Worm (Caenorhabditis elegans) whole organism, L4 larva: ENCODE measurements around the gene pigt-1.

Experiments used
- D1046.2 ChIP-seq: fragments of 200-800 bp; sonication (Bioruptor generic); IDR thresholded peaks from 2 replicates; pipeline ENCODE4 v1.3.6; 2022; ENCODE audit warnings: missing genetic modification characterization, missing compliant biosample characterization
- F37D6.2 ChIP-seq: sonication (generic microtip); optimal IDR thresholded peaks from 2 replicates; lab custom pipeline; 2016; ENCODE audit warnings: mild to moderate bottlenecking, missing genetic modification characterization, missing compliant biosample characterization
- F49E8.2 ChIP-seq: sonication (generic microtip); optimal IDR thresholded peaks from 2 replicates; lab custom pipeline; 2016; ENCODE audit warnings: missing compliant biosample characterization, mild to moderate bottlenecking, missing genetic modification characterization, borderline replicate concordance
- T20F7.1 ChIP-seq: fragments of 200-800 bp; sonication (Bioruptor generic); optimal IDR thresholded peaks from 2 replicates; lab custom pipeline; 2018; ENCODE audit warnings: mild to moderate bottlenecking, missing genetic modification characterization, missing compliant biosample characterization
- Y105C5A.15 ChIP-seq: fragments of 200-800 bp; sonication (Bioruptor generic); IDR thresholded peaks from 2 replicates; pipeline ENCODE4 v1.3.6; 2022; ENCODE audit warnings: missing genetic modification characterization, missing compliant biosample characterization
- Y48G9A.11 ChIP-seq: fragments of 200-800 bp; sonication (Bioruptor generic); IDR thresholded peaks from 2 replicates; pipeline ENCODE4 v1.3.6; 2022; ENCODE audit warnings: missing genetic modification reagents, missing genetic modification characterization, missing compliant biosample characterization
- Y75B8A.6 ChIP-seq: fragments of 200-800 bp; sonication (Bioruptor generic); IDR thresholded peaks from 2 replicates; pipeline ENCODE4 v1.3.6; 2022; ENCODE audit warnings: missing genetic modification reagents, missing genetic modification characterization, missing compliant biosample characterization
- ZK546.5 ChIP-seq, 2 experiments: sonication (generic microtip); optimal IDR thresholded peaks; 2 replicates each; lab custom pipeline; 2017; ENCODE audit warnings: missing biosample characterization in 2 of 2, missing genetic modification characterization in 2 of 2
- ama-1 ChIP-seq: fragments of 150-350 bp; optimal IDR thresholded peaks from 2 replicates; lab custom pipeline; 2014; ENCODE audit warnings: inconsistent platforms, mixed read lengths
- arid-1 ChIP-seq: fragments of 200-800 bp; sonication (Bioruptor generic); conservative IDR thresholded peaks from 2 replicates; pipeline ENCODE4 v1.3.6; 2022; ENCODE audit warnings: missing genetic modification reagents, missing genetic modification characterization, missing compliant biosample characterization
- attf-4 ChIP-seq: sonication (generic microtip); optimal IDR thresholded peaks from 3 replicates; lab custom pipeline; 2017; ENCODE audit warnings: missing biosample characterization, missing genetic modification characterization
- ceh-44 ChIP-seq: fragments of 200-800 bp; sonication (Bioruptor generic); IDR thresholded peaks from 2 replicates; pipeline ENCODE4 v1.3.6; 2022; ENCODE audit warnings: missing genetic modification reagents, missing genetic modification characterization, missing compliant biosample characterization
- ceh-82 ChIP-seq: sonication (generic microtip); optimal IDR thresholded peaks from 2 replicates; lab custom pipeline; 2017; ENCODE audit warnings: missing biosample characterization, missing genetic modification characterization
- cey-2 ChIP-seq: sonication (generic microtip); optimal IDR thresholded peaks from 3 replicates; lab custom pipeline; 2017; ENCODE audit warnings: missing genetic modification characterization, mild to moderate bottlenecking, missing compliant biosample characterization, antibody characterized with exemption, borderline replicate concordance; ENCODE audit not compliant: insufficient read depth
- ctbp-1 ChIP-seq: fragments of 200-800 bp; sonication (Bioruptor generic); IDR thresholded peaks from 2 replicates; pipeline ENCODE4 v1.3.6; 2022; ENCODE audit warnings: missing genetic modification reagents, missing genetic modification characterization, missing compliant biosample characterization
- daf-16 ChIP-seq, 3 experiments: sonication (generic microtip); optimal IDR thresholded peaks; 2 replicates each; lab custom pipeline; 2016 to 2017; ENCODE audit warnings: missing genetic modification characterization in 3 of 3, missing genetic modification reagents in 3 of 3, mild to moderate bottlenecking in 2 of 3, missing compliant biosample characterization in 2 of 3, missing biosample characterization in 1 of 3, moderate library complexity in 1 of 3
- daf-19 ChIP-seq: fragments of 200-800 bp; sonication (Bioruptor generic); conservative IDR thresholded peaks from 2 replicates; pipeline ENCODE4 v1.3.6; 2022; ENCODE audit warnings: missing genetic modification characterization, missing compliant biosample characterization
- daf-8 ChIP-seq: fragments of 200-800 bp; sonication (Bioruptor generic); IDR thresholded peaks from 2 replicates; pipeline ENCODE4 v1.3.6; 2022; ENCODE audit warnings: missing genetic modification characterization, missing compliant biosample characterization
- dmd-8 ChIP-seq: fragments of 200-800 bp; sonication (Bioruptor generic); IDR thresholded peaks from 2 replicates; pipeline ENCODE4 v1.3.6; 2022; ENCODE audit warnings: missing genetic modification characterization, missing compliant biosample characterization
- dve-1 ChIP-seq: sonication (generic microtip); optimal IDR thresholded peaks from 2 replicates; lab custom pipeline; 2017; ENCODE audit warnings: antibody characterized with exemption, mild to moderate bottlenecking, missing genetic modification characterization, missing compliant biosample characterization; ENCODE audit not compliant: insufficient read depth
- egl-43 ChIP-seq: fragments of 200-800 bp; sonication (Bioruptor generic); IDR thresholded peaks from 2 replicates; pipeline ENCODE4 v1.3.6; 2022; ENCODE audit warnings: missing genetic modification reagents, missing genetic modification characterization, missing compliant biosample characterization
- fkh-10 ChIP-seq: fragments of 150-350 bp; optimal IDR thresholded peaks from 2 replicates; lab custom pipeline; 2014; ENCODE audit warnings: missing biosample characterization, missing genetic modification reagents, missing genetic modification characterization
- fos-1 ChIP-seq: fragments of 150-350 bp; optimal IDR thresholded peaks from 2 replicates; lab custom pipeline; 2014; ENCODE audit warnings: missing biosample characterization, missing genetic modification characterization
- hmg-1.1 ChIP-seq: fragments of 200-800 bp; sonication (Bioruptor generic); IDR thresholded peaks from 2 replicates; pipeline ENCODE4 v1.3.6; 2022; ENCODE audit warnings: missing genetic modification reagents, missing genetic modification characterization, missing compliant biosample characterization
- lim-7 ChIP-seq: fragments of 200-800 bp; sonication (Bioruptor generic); IDR thresholded peaks from 2 replicates; pipeline ENCODE4 v1.3.6; 2022; ENCODE audit warnings: missing genetic modification characterization, missing compliant biosample characterization
- lin-29 ChIP-seq: fragments of 200-800 bp; sonication (Bioruptor generic); IDR thresholded peaks from 2 replicates; pipeline ENCODE4 v1.3.6; 2022; ENCODE audit warnings: missing genetic modification reagents, missing genetic modification characterization, missing compliant biosample characterization
- lsy-2 ChIP-seq, 2 experiments: fragments of 150-350 bp in 1 of 2; sonication (generic microtip) in 1 of 2; optimal IDR thresholded peaks; 2 replicates each; lab custom pipeline; 2014 to 2017; ENCODE audit warnings: missing biosample characterization in 2 of 2, missing genetic modification characterization in 2 of 2
- madf-9 ChIP-seq: fragments of 200-800 bp; sonication (Bioruptor generic); conservative IDR thresholded peaks from 2 replicates; pipeline ENCODE4 v1.3.6; 2022; ENCODE audit warnings: missing genetic modification reagents, missing genetic modification characterization, missing compliant biosample characterization
- mdl-1 ChIP-seq, 2 experiments: fragments of 150-350 bp in 1 of 2; sonication (generic microtip) in 1 of 2; optimal IDR thresholded peaks; 2 replicates each; lab custom pipeline; 2014 to 2017; ENCODE audit warnings: missing biosample characterization in 2 of 2, missing genetic modification characterization in 2 of 2
- mdt-29 ChIP-seq: fragments of 200-800 bp; sonication (Bioruptor generic); IDR thresholded peaks from 2 replicates; pipeline ENCODE4 v1.3.6; 2022; ENCODE audit warnings: missing genetic modification reagents, missing genetic modification characterization, missing compliant biosample characterization
- mep-1 ChIP-seq: fragments of 150-350 bp; sonication (generic microtip); optimal IDR thresholded peaks from 3 replicates; lab custom pipeline; 2014; ENCODE audit warnings: missing biosample characterization, missing genetic modification characterization
- mxl-2 ChIP-seq: fragments of 200-800 bp; sonication (Bioruptor generic); conservative IDR thresholded peaks from 2 replicates; pipeline ENCODE4 v1.3.6; 2022; ENCODE audit warnings: missing genetic modification reagents, missing genetic modification characterization, missing compliant biosample characterization
- nhr-10 ChIP-seq: fragments of 150-350 bp; optimal IDR thresholded peaks from 2 replicates; lab custom pipeline; 2014; ENCODE audit warnings: missing biosample characterization, missing genetic modification characterization
- nhr-102 ChIP-seq: sonication (generic microtip); optimal IDR thresholded peaks from 2 replicates; lab custom pipeline; 2016; ENCODE audit warnings: mild to moderate bottlenecking, missing genetic modification characterization, moderate library complexity, missing compliant biosample characterization
- nhr-11 ChIP-seq: fragments of 150-350 bp; optimal IDR thresholded peaks from 2 replicates; lab custom pipeline; 2014; ENCODE audit warnings: missing biosample characterization, missing genetic modification characterization
- nhr-25 ChIP-seq: sonication (generic microtip); optimal IDR thresholded peaks from 2 replicates; lab custom pipeline; 2017; ENCODE audit warnings: missing genetic modification characterization, mild to moderate bottlenecking, missing compliant biosample characterization, antibody characterized with exemption, moderate library complexity, borderline replicate concordance; ENCODE audit not compliant: insufficient read depth
- nhr-76 ChIP-seq: fragments of 150-350 bp; optimal IDR thresholded peaks from 2 replicates; lab custom pipeline; 2014; ENCODE audit warnings: missing biosample characterization, missing genetic modification characterization
- nhr-77 ChIP-seq: fragments of 150-350 bp; optimal IDR thresholded peaks from 2 replicates; lab custom pipeline; 2014; ENCODE audit warnings: missing biosample characterization, missing genetic modification characterization
- rbr-2 ChIP-seq: sonication (generic microtip); optimal IDR thresholded peaks from 2 replicates; lab custom pipeline; 2016; ENCODE audit warnings: missing genotype, missing genetic modification characterization, missing compliant biosample characterization
- saeg-2 ChIP-seq: fragments of 200-800 bp; sonication (Bioruptor generic); IDR thresholded peaks from 2 replicates; pipeline ENCODE4 v1.3.6; 2022; ENCODE audit warnings: missing genetic modification reagents, missing genetic modification characterization, missing compliant biosample characterization
- sdz-12 ChIP-seq: fragments of 200-800 bp; sonication (Bioruptor generic); optimal IDR thresholded peaks from 2 replicates; lab custom pipeline; 2018; ENCODE audit warnings: mild to moderate bottlenecking, missing genetic modification characterization, missing compliant biosample characterization
- set-16 ChIP-seq: fragments of 200-800 bp; sonication (Bioruptor generic); IDR thresholded peaks from 2 replicates; pipeline ENCODE4 v1.3.6; 2022; ENCODE audit warnings: missing genetic modification reagents, missing genetic modification characterization, missing compliant biosample characterization
- snpc-1.2 ChIP-seq: fragments of 200-800 bp; sonication (Bioruptor generic); IDR thresholded peaks from 2 replicates; pipeline ENCODE4 v1.3.6; 2022; ENCODE audit warnings: missing genetic modification reagents, missing genetic modification characterization, missing compliant biosample characterization
- tra-1 ChIP-seq: fragments of 200-800 bp; sonication (Bioruptor generic); IDR thresholded peaks from 2 replicates; pipeline ENCODE4 v1.3.6; 2022; ENCODE audit warnings: missing genetic modification reagents, missing genetic modification characterization, missing compliant biosample characterization
- unc-130 ChIP-seq: sonication (generic microtip); optimal IDR thresholded peaks from 2 replicates; lab custom pipeline; 2016; ENCODE audit warnings: missing genetic modification reagents, missing genetic modification characterization, missing compliant biosample characterization
- unc-39 ChIP-seq: sonication (generic microtip); optimal IDR thresholded peaks from 2 replicates; lab custom pipeline; 2017; ENCODE audit warnings: missing biosample characterization, missing genetic modification characterization
- unc-62 ChIP-seq, 3 experiments: fragments of 150-350 bp in 1 of 3; sonication (generic microtip); optimal IDR thresholded peaks in 2 of 3; peaks in 1 of 3; 1 replicate in 1 of 3; 2 replicates in 2 of 3; lab custom pipeline; 2014 to 2017; ENCODE audit warnings: missing biosample characterization in 3 of 3, missing genetic modification characterization in 3 of 3, missing genetic modification reagents in 3 of 3, missing genotype in 1 of 3
- zfp-2 ChIP-seq: sonication (generic microtip); optimal IDR thresholded peaks from 2 replicates; lab custom pipeline; 2016; ENCODE audit warnings: mild to moderate bottlenecking, missing genetic modification characterization, missing compliant biosample characterization
- zip-11 ChIP-seq: fragments of 200-800 bp; sonication (Bioruptor generic); IDR thresholded peaks from 2 replicates; pipeline ENCODE4 v1.3.6; 2022; ENCODE audit warnings: missing genetic modification characterization, missing compliant biosample characterization

The pigt-1 gene

DNA sequence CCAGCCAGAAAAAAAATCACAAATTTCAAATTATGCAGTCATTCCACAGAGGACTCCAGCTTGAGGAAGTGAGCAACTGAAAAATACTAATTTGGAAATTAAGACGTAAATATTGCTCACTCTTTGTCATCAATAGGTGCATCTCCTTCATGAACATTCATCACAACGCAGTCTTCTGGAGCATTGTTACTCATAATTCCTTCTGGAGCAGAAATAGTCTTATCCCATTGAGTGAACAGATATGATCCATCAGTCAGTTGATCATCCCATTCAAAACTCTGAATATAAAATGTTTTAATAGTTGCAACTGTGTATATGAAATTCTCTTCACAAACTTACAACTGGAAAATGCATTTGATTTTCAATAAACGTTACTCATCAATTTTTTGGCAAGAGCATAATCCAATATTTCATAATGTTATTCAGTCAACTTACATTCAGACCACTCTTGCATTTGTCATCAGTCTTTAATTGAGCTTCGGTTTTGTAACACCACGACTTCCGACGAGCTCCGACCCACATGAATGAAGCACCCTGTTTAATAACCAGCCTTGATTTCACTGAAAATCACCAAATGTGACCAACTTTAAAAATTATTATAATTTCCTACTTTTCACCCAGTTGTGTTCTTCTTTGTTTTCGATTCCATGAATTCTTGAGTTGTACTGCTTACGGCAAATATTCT lies 5.0 kb downstream of the pigt-1 start:
- TF ChIP-seq Y75B8A.6 (GFP tag; lab: Robert Waterston, UW): no peak
- TF ChIP-seq tra-1 (GFP tag; lab: Robert Waterston, UW): 0 out of 2 replicates have a peak, but pooled peaks have one; percentile 8
- no peak for TF ChIP-seq mxl-2 (GFP tag; lab: Robert Waterston, UW)
- 0 out of 2 replicates have a peak, but pooled peaks have one; percentile 32 for TF ChIP-seq mdt-29 (GFP tag; lab: Robert Waterston, UW)
- no peak for TF ChIP-seq attf-4 (tag; lab: Kevin White, UChicago)
- TF ChIP-seq T20F7.1 (GFP tag; lab: Kevin White, UChicago): peak; percentile 69
- TF ChIP-seq unc-62 (GFP tag; optimal IDR thresholded peaks at IDR 0.05 in 1 of 2; lab: Kevin White, UChicago): peak; percentile 19 to 67
- no peak for TF ChIP-seq unc-62 (tag; optimal IDR thresholded peaks at IDR 0.05; lab: Kevin White, UChicago)
- TF ChIP-seq nhr-76 (tag; lab: Kevin White, UChicago): no peak
- TF ChIP-seq F49E8.2 (tag; lab: Kevin White, UChicago): no peak
- peak; percentile 24 for TF ChIP-seq nhr-77 (tag; lab: Kevin White, UChicago)
- no peak for TF ChIP-seq ZK546.5 (tag; optimal IDR thresholded peaks at IDR 0.05; lab: Kevin White, UChicago)
- TF ChIP-seq dve-1: peak; percentile 42
- no peak for TF ChIP-seq unc-39 (tag; lab: Kevin White, UChicago)
- TF ChIP-seq saeg-2: peak; percentile 57; the same call in 1 of the 2 replicates
- TF ChIP-seq daf-8 (GFP tag; lab: Robert Waterston, UW): no peak
- TF ChIP-seq Y105C5A.15 (GFP tag; lab: Robert Waterston, UW): no peak
- TF ChIP-seq Y48G9A.11 (GFP tag; lab: Robert Waterston, UW): no peak
- no peak for TF ChIP-seq ceh-44
- TF ChIP-seq zip-11 (GFP tag; lab: Robert Waterston, UW): no peak
- TF ChIP-seq egl-43 (GFP tag; lab: Robert Waterston, UW): no peak
- TF ChIP-seq nhr-102: no peak
- no peak for TF ChIP-seq F37D6.2 (tag; lab: Kevin White, UChicago)
- no peak for TF ChIP-seq nhr-11 (tag; lab: Kevin White, UChicago)
- TF ChIP-seq madf-9 (GFP tag; lab: Robert Waterston, UW): no peak
- TF ChIP-seq lin-29: no peak
- no peak for TF ChIP-seq nhr-10 (tag; lab: Kevin White, UChicago)
- peak; percentile 72 for TF ChIP-seq ama-1
- TF ChIP-seq arid-1 (GFP tag; lab: Robert Waterston, UW): no peak
- TF ChIP-seq dmd-8 (GFP tag; lab: Robert Waterston, UW): no peak
- peak in 1 of 2 experiments; percentile 61 for TF ChIP-seq lsy-2 (tag; optimal IDR thresholded peaks at IDR 0.05; lab: Kevin White, UChicago)
- no peak for TF ChIP-seq D1046.2 (GFP tag; lab: Robert Waterston, UW)
- TF ChIP-seq nhr-25 (tag; lab: Kevin White, UChicago): peak; percentile 18
- TF ChIP-seq lim-7: no peak
- no peak for TF ChIP-seq fkh-10 (GFP tag; lab: Kevin White, UChicago)
- TF ChIP-seq daf-19: no peak
- TF ChIP-seq zfp-2 (tag; lab: Kevin White, UChicago): no peak
- no peak for TF ChIP-seq fos-1 (tag; lab: Kevin White, UChicago)
- TF ChIP-seq set-16: no peak
- TF ChIP-seq ceh-82 (tag; lab: Kevin White, UChicago): no peak
- TF ChIP-seq rbr-2: no peak
- peak; percentile 43; the same call in 1 of the 2 replicates for TF ChIP-seq hmg-1.1 (GFP tag; lab: Robert Waterston, UW)
- no peak for TF ChIP-seq cey-2 (tag; lab: Kevin White, UChicago)
- peak; percentile 59 for TF ChIP-seq sdz-12 (GFP tag; lab: Kevin White, UChicago)
- peak in 1 of 2 experiments; percentile 48 for TF ChIP-seq daf-16 (GFP tag; optimal IDR thresholded peaks at IDR 0.05; lab: Kevin White, UChicago)
- no peak for TF ChIP-seq daf-16 (tag; optimal IDR thresholded peaks at IDR 0.05; lab: Kevin White, UChicago)
- TF ChIP-seq mdl-1 (tag; optimal IDR thresholded peaks at IDR 0.05; lab: Kevin White, UChicago): no peak
- no peak for TF ChIP-seq unc-130 (GFP tag; lab: Kevin White, UChicago)
- TF ChIP-seq ctbp-1 (GFP tag; lab: Robert Waterston, UW): no peak
- no peak for TF ChIP-seq snpc-1.2 (GFP tag; lab: Robert Waterston, UW)
- TF ChIP-seq mep-1 (tag; lab: Kevin White, UChicago): peak; percentile 35
